Fruit fly (Drosophila melanogaster) whole organism, embryonic: ENCODE measurements around the gene Mdh2.

ENCODE experiments used
- Antp ChIP-seq: fragments of 200-800 bp; sonication (Bioruptor generic); optimal IDR thresholded peaks from 3 replicates; lab custom pipeline; 2016; ENCODE audit warnings: missing biosample characterization, missing genetic modification characterization
- Bdp1 ChIP-seq: fragments of 200-800 bp; sonication (Bioruptor generic); optimal IDR thresholded peaks from 3 replicates; lab custom pipeline; 2016; ENCODE audit warnings: missing biosample characterization, missing genetic modification characterization
- C15 ChIP-seq: fragments of 200-800 bp; sonication (Bioruptor generic); IDR thresholded peaks from 3 replicates; pipeline ENCODE4 v1.3.6; 2022; ENCODE audit warnings: missing biosample characterization, missing genetic modification characterization
- CG1024 ChIP-seq: fragments of 200-800 bp; sonication (Bioruptor generic); IDR thresholded peaks from 2 replicates; pipeline ENCODE4 v1.3.6; 2022; ENCODE audit warnings: missing biosample characterization, missing genetic modification characterization
- CG13287 ChIP-seq: fragments of 200-800 bp; sonication (Bioruptor generic); IDR thresholded peaks from 2 replicates; pipeline ENCODE4 v1.3.6; 2022; ENCODE audit warnings: missing biosample characterization, missing genetic modification characterization; ENCODE audit not compliant: partially characterized antibody
- CG14441 ChIP-seq: fragments of 200-800 bp; sonication (Bioruptor generic); IDR thresholded peaks from 2 replicates; pipeline ENCODE4 v1.3.6; 2022; ENCODE audit warnings: missing biosample characterization, missing genetic modification characterization
- CG1602 ChIP-seq: fragments of 200-800 bp; sonication (Bioruptor generic); optimal IDR thresholded peaks from 3 replicates; lab custom pipeline; 2016; ENCODE audit warnings: missing biosample characterization, missing genetic modification characterization
- CG1647 ChIP-seq: fragments of 200-800 bp; sonication (Bioruptor generic); optimal IDR thresholded peaks from 3 replicates; lab custom pipeline; 2016; ENCODE audit warnings: missing biosample characterization, missing genetic modification characterization
- CG17829 ChIP-seq: fragments of 200-800 bp; optimal IDR thresholded peaks from 2 replicates; lab custom pipeline; 2019; ENCODE audit warnings: missing biosample characterization, mild to moderate bottlenecking, missing genetic modification characterization, moderate library complexity
- CG2678 ChIP-seq: fragments of 200-800 bp; sonication (Bioruptor generic); optimal IDR thresholded peaks from 3 replicates; lab custom pipeline; 2019; ENCODE audit warnings: missing biosample characterization, mild to moderate bottlenecking, missing genetic modification characterization, moderate library complexity
- CG30403 ChIP-seq: fragments of 200-800 bp; sonication (Bioruptor generic); optimal IDR thresholded peaks from 3 replicates; lab custom pipeline; 2016; ENCODE audit warnings: missing biosample characterization, missing genetic modification characterization
- CG30431 ChIP-seq: fragments of 200-800 bp; sonication (Bioruptor generic); optimal IDR thresholded peaks from 2 replicates; lab custom pipeline; 2017; ENCODE audit warnings: missing biosample characterization, missing genetic modification characterization
- CG3065 ChIP-seq: fragments of 200-800 bp; sonication (Bioruptor generic); optimal IDR thresholded peaks from 2 replicates; lab custom pipeline; 2016; ENCODE audit warnings: missing biosample characterization, missing genetic modification characterization
- CG31224 ChIP-seq: fragments of 200-800 bp; sonication (Bioruptor generic); IDR thresholded peaks from 2 replicates; pipeline ENCODE4 v1.3.6; 2022; ENCODE audit warnings: missing biosample characterization, missing genetic modification characterization
- CG31365 ChIP-seq: fragments of 200-800 bp; sonication (Bioruptor generic); optimal IDR thresholded peaks from 2 replicates; lab custom pipeline; 2018; ENCODE audit warnings: missing biosample characterization, mild to moderate bottlenecking, missing genetic modification characterization
- CG34376 ChIP-seq: fragments of 200-800 bp; sonication (Bioruptor generic); optimal IDR thresholded peaks from 2 replicates; lab custom pipeline; 2018; ENCODE audit warnings: missing biosample characterization, mild to moderate bottlenecking, missing genetic modification characterization
- CG4328 ChIP-seq: fragments of 200-800 bp; sonication (Bioruptor generic); optimal IDR thresholded peaks from 3 replicates; lab custom pipeline; 2017; ENCODE audit warnings: missing biosample characterization, missing genetic modification reagents, missing genetic modification characterization
- CG4360 ChIP-seq: fragments of 200-800 bp; sonication (Bioruptor generic); IDR thresholded peaks from 2 replicates; pipeline ENCODE4 v1.3.6; 2022; ENCODE audit warnings: missing biosample characterization, missing genetic modification characterization
- CG4707 ChIP-seq: fragments of 200-800 bp; sonication (Bioruptor generic); optimal IDR thresholded peaks from 2 replicates; lab custom pipeline; 2018; ENCODE audit warnings: missing biosample characterization, mild to moderate bottlenecking, missing genetic modification characterization, moderate library complexity
- CG5245 ChIP-seq: fragments of 200-800 bp; sonication (Bioruptor generic); optimal IDR thresholded peaks from 3 replicates; lab custom pipeline; 2016; ENCODE audit warnings: missing biosample characterization, missing genetic modification characterization
- CG6813 ChIP-seq: fragments of 200-800 bp; sonication (Bioruptor generic); optimal IDR thresholded peaks from 2 replicates; lab custom pipeline; 2017; ENCODE audit warnings: missing biosample characterization, missing genetic modification characterization, mild to moderate bottlenecking, moderate library complexity, missing genetic modification reagents
- CG8089 ChIP-seq: fragments of 200-800 bp; sonication (Bioruptor generic); optimal IDR thresholded peaks from 3 replicates; lab custom pipeline; 2016; ENCODE audit warnings: missing biosample characterization, missing genetic modification characterization
- CG8290 ChIP-seq, 3 experiments: fragments of 200-800 bp; sonication (Bioruptor generic); optimal IDR thresholded peaks; 2 replicates each; lab custom pipeline; 2016 to 2019; ENCODE audit warnings: missing biosample characterization in 3 of 3, missing genetic modification characterization in 3 of 3, mild to moderate bottlenecking in 2 of 3, moderate library complexity in 1 of 3
- CHES-1-like ChIP-seq: fragments of 200-800 bp; sonication (Bioruptor generic); optimal IDR thresholded peaks from 2 replicates; lab custom pipeline; 2016; ENCODE audit warnings: missing biosample characterization, missing genetic modification characterization
- Dip2 ChIP-seq: fragments of 200-800 bp; sonication (Bioruptor generic); IDR thresholded peaks from 2 replicates; pipeline ENCODE4 v1.3.6; 2022; ENCODE audit warnings: missing biosample characterization, missing genetic modification characterization
- Doc3 ChIP-seq: fragments of 200-800 bp; sonication (Bioruptor generic); IDR thresholded peaks from 3 replicates; pipeline ENCODE4 v1.3.6; 2022; ENCODE audit warnings: missing biosample characterization, missing genetic modification characterization; ENCODE audit not compliant: partially characterized antibody
- HmgD ChIP-seq: fragments of 200-800 bp; sonication (Bioruptor generic); optimal IDR thresholded peaks from 3 replicates; lab custom pipeline; 2016; ENCODE audit warnings: missing biosample characterization, missing genetic modification characterization
- Kr ChIP-seq: fragments of 200-800 bp; sonication (Bioruptor generic); optimal IDR thresholded peaks from 2 replicates; lab custom pipeline; 2017; ENCODE audit warnings: missing biosample characterization, mild to moderate bottlenecking, missing genetic modification characterization
- PHDP ChIP-seq: fragments of 200-800 bp; sonication (Bioruptor generic); optimal IDR thresholded peaks from 3 replicates; lab custom pipeline; 2018; ENCODE audit warnings: missing biosample characterization, mild to moderate bottlenecking, missing genetic modification characterization, moderate library complexity
- Poxn ChIP-seq: fragments of 200-800 bp; sonication (Bioruptor generic); IDR thresholded peaks from 2 replicates; pipeline ENCODE4 v1.3.6; 2022; ENCODE audit warnings: missing biosample characterization, missing genetic modification characterization
- Sin3A ChIP-seq: fragments of >200 bp; optimal IDR thresholded peaks from 2 replicates; lab custom pipeline; 2018
- Sox100B ChIP-seq: fragments of 200-800 bp; sonication (Bioruptor generic); optimal IDR thresholded peaks from 3 replicates; lab custom pipeline; 2018; ENCODE audit warnings: missing biosample characterization, mild to moderate bottlenecking, missing genetic modification characterization
- Sry-β ChIP-seq: fragments of 200-800 bp; sonication (Bioruptor generic); optimal IDR thresholded peaks from 2 replicates; lab custom pipeline; 2018; ENCODE audit warnings: missing biosample characterization, mild to moderate bottlenecking, missing genetic modification characterization, moderate library complexity
- Taf1 ChIP-seq: fragments of 200-800 bp; sonication (Bioruptor generic); IDR thresholded peaks from 2 replicates; pipeline ENCODE4 v1.3.6; 2022; ENCODE audit warnings: missing biosample characterization, missing genetic modification characterization
- Trl ChIP-seq, 3 experiments: fragments of >200 bp in 2 of 3; fragments of 200-800 bp in 1 of 3; sonication (Bioruptor generic) in 1 of 3; optimal IDR thresholded peaks; 2 replicates in 1 of 3; 3 replicates in 2 of 3; lab custom pipeline; 2016 to 2017; ENCODE audit warnings: missing biosample characterization in 1 of 3, missing genetic modification characterization in 1 of 3
- Usf ChIP-seq: fragments of 200-800 bp; sonication (Bioruptor generic); optimal IDR thresholded peaks from 2 replicates; lab custom pipeline; 2017; ENCODE audit warnings: missing genotype, missing biosample characterization, missing genetic modification characterization
- ab ChIP-seq: fragments of 200-800 bp; sonication (Bioruptor generic); optimal IDR thresholded peaks from 2 replicates; lab custom pipeline; 2016; ENCODE audit warnings: missing biosample characterization, missing genetic modification characterization
- al ChIP-seq: fragments of 200-800 bp; sonication (Bioruptor generic); IDR thresholded peaks from 2 replicates; pipeline ENCODE4 v1.3.6; 2022; ENCODE audit warnings: missing biosample characterization, missing genetic modification characterization
- aop ChIP-seq: fragments of 200-800 bp; sonication (Bioruptor generic); IDR thresholded peaks from 2 replicates; pipeline ENCODE4 v1.3.6; 2022; ENCODE audit warnings: missing biosample characterization, missing genetic modification characterization
- cad ChIP-seq: fragments of >200 bp; optimal IDR thresholded peaks from 2 replicates; lab custom pipeline; 2017; ENCODE audit warnings: missing biosample characterization, missing genetic modification characterization
- da ChIP-seq: fragments of 200-800 bp; sonication (Bioruptor generic); optimal IDR thresholded peaks from 2 replicates; lab custom pipeline; 2016; ENCODE audit warnings: missing biosample characterization, missing genetic modification characterization
- disco-r ChIP-seq: fragments of 200-800 bp; sonication (Bioruptor generic); optimal IDR thresholded peaks from 2 replicates; lab custom pipeline; 2016; ENCODE audit warnings: missing biosample characterization, missing genetic modification characterization
- emc ChIP-seq: fragments of 200-800 bp; sonication (Bioruptor generic); optimal IDR thresholded peaks from 2 replicates; lab custom pipeline; 2016; ENCODE audit warnings: missing biosample characterization, missing genetic modification characterization
- en ChIP-seq: fragments of 200-800 bp; sonication (Bioruptor generic); optimal IDR thresholded peaks from 2 replicates; lab custom pipeline; 2016; ENCODE audit warnings: missing biosample characterization, missing genetic modification characterization
- ewg ChIP-seq: fragments of 200-800 bp; sonication (Bioruptor generic); optimal IDR thresholded peaks from 3 replicates; lab custom pipeline; 2017; ENCODE audit warnings: mild to moderate bottlenecking, missing biosample characterization, missing genetic modification reagents, missing genetic modification characterization
- jigr1 ChIP-seq: fragments of 200-800 bp; sonication (Bioruptor generic); IDR thresholded peaks from 3 replicates; pipeline ENCODE4 v1.3.6; 2022; ENCODE audit warnings: missing biosample characterization, missing genetic modification characterization
- nmo ChIP-seq: fragments of 200-800 bp; sonication (Bioruptor generic); optimal IDR thresholded peaks from 2 replicates; lab custom pipeline; 2018; ENCODE audit warnings: missing biosample characterization, mild to moderate bottlenecking, missing genetic modification characterization, moderate library complexity
- tgo ChIP-seq: fragments of 200-800 bp; sonication (Bioruptor generic); IDR thresholded peaks from 3 replicates; pipeline ENCODE4 v1.3.6; 2022; ENCODE audit warnings: missing biosample characterization, missing genetic modification characterization
- usp ChIP-seq: fragments of >200 bp; optimal IDR thresholded peaks from 2 replicates; lab custom pipeline; 2017; ENCODE audit warnings: missing biosample characterization, missing genetic modification characterization
- wor ChIP-seq: fragments of 200-800 bp; sonication (Bioruptor generic); IDR thresholded peaks from 2 replicates; pipeline ENCODE4 v1.3.6; 2022; ENCODE audit warnings: missing biosample characterization, missing genetic modification characterization
- zfh1 ChIP-seq: fragments of 200-800 bp; sonication (Bioruptor generic); IDR thresholded peaks from 3 replicates; pipeline ENCODE4 v1.3.6; 2022; ENCODE audit warnings: missing biosample characterization, missing genetic modification characterization

The Mdh2 gene

dm6 chr3R:18220211-18220749 lies 5.9 kb upstream of the Mdh2 start, which contains the start of the genes CG7988 and CG7183:
TSS of gene CG7988 (plus strand) at chr3R:18220526.
TSS of gene CG7183 (minus strand) at chr3R:18220699.
- peak; percentile 89 for TF ChIP-seq CG4707 (GFP tag; lab: Kevin White, UChicago)
- peak; percentile 95 for TF ChIP-seq CG31224 (GFP tag; lab: Robert Waterston, UW)
- peak; percentile 14 for TF ChIP-seq Sin3A (lab: Kevin White, UChicago)
- TF ChIP-seq CG17829, result peak; percentile 99
- TF ChIP-seq HmgD (GFP tag; lab: Kevin White, UChicago), result peak; percentile 31
- no peak for TF ChIP-seq usp
- TF ChIP-seq CG4328 (GFP tag; lab: Kevin White, UChicago), result peak; percentile 87
- peak; percentile 95 for TF ChIP-seq disco-r
- peak; percentile 97 for TF ChIP-seq wor (GFP tag; lab: Robert Waterston, UW)
- TF ChIP-seq tgo (GFP tag; lab: Robert Waterston, UW), result peak; percentile 99
- TF ChIP-seq CG8290 (GFP tag; optimal IDR thresholded peaks at IDR 0.05; lab: Kevin White, UChicago), result peak; percentile 98
- TF ChIP-seq CG8290 (tag; optimal IDR thresholded peaks at IDR 0.05; lab: Kevin White, UChicago), result peak in 1 of 2 experiments; percentile 83
- TF ChIP-seq Poxn (GFP tag; lab: Robert Waterston, UW), result peak; percentile 92
- peak; percentile 98 for TF ChIP-seq CG14441 (GFP tag; lab: Robert Waterston, UW)
- TF ChIP-seq Sox100B (GFP tag; lab: Kevin White, UChicago), result peak; percentile 97
- TF ChIP-seq CHES-1-like, result peak; percentile 93
- peak; percentile 87 for TF ChIP-seq Bdp1
- peak; percentile 48; the same call in 1 of the 2 replicates for TF ChIP-seq CG13287 (GFP tag; lab: Robert Waterston, UW)
- peak; percentile 87 for TF ChIP-seq CG4360 (GFP tag; lab: Robert Waterston, UW)
- peak; percentile 84 for TF ChIP-seq CG6813 (GFP tag; lab: Kevin White, UChicago)
- TF ChIP-seq ab, result peak; percentile 62
- TF ChIP-seq cad (GFP tag; lab: Kevin White, UChicago), result no peak
- TF ChIP-seq Sry-β (GFP tag; lab: Kevin White, UChicago), result peak; percentile 65
- peak; percentile 95 for TF ChIP-seq jigr1 (GFP tag; lab: Robert Waterston, UW)
- peak; percentile 94 for TF ChIP-seq CG5245
- peak; percentile 94 for TF ChIP-seq Usf (GFP tag; lab: Kevin White, UChicago)
- peak; percentile 99 for TF ChIP-seq CG1602 (GFP tag; lab: Kevin White, UChicago)
- TF ChIP-seq Kr (GFP tag; lab: Kevin White, UChicago), result peak; percentile 41
- peak; percentile 65 for TF ChIP-seq Dip2 (GFP tag; lab: Robert Waterston, UW)
- peak; percentile 88 for TF ChIP-seq Antp
- TF ChIP-seq al (GFP tag; lab: Robert Waterston, UW), result peak; percentile 98
- TF ChIP-seq CG3065 (GFP tag; lab: Kevin White, UChicago), result peak; percentile 94
- TF ChIP-seq CG30431 (GFP tag; lab: Kevin White, UChicago), result peak; percentile 91
- TF ChIP-seq Doc3, result no peak
- TF ChIP-seq PHDP (tag; lab: Kevin White, UChicago), result peak; percentile 98
- TF ChIP-seq CG31365 (tag; lab: Kevin White, UChicago), result peak; percentile 60
- peak; percentile 94 for TF ChIP-seq CG1024 (GFP tag; lab: Robert Waterston, UW)
- TF ChIP-seq da (GFP tag; lab: Kevin White, UChicago), result peak; percentile 83
- no peak for TF ChIP-seq Trl (optimal IDR thresholded peaks at IDR 0.05; lab: Kevin White, UChicago)
- peak; percentile 95 for TF ChIP-seq Trl (GFP tag; optimal IDR thresholded peaks at IDR 0.05; lab: Kevin White, UChicago)
- TF ChIP-seq zfh1 (GFP tag; lab: Robert Waterston, UW), result peak; percentile 99
- peak; percentile 99 for TF ChIP-seq nmo (GFP tag; lab: Kevin White, UChicago)
- TF ChIP-seq emc (GFP tag; lab: Kevin White, UChicago), result peak; percentile 83
- TF ChIP-seq C15 (GFP tag; lab: Robert Waterston, UW), result peak; percentile 96
- TF ChIP-seq Taf1, result peak; percentile 92
- TF ChIP-seq ewg, result peak; percentile 95
- peak; percentile 88 for TF ChIP-seq CG34376 (GFP tag; lab: Kevin White, UChicago)
- TF ChIP-seq CG1647, result peak; percentile 85
- peak; percentile 85 for TF ChIP-seq en
- peak; percentile 99 for TF ChIP-seq CG30403
- peak; percentile 87 for TF ChIP-seq aop (GFP tag; lab: Robert Waterston, UW)
- TF ChIP-seq CG8089 (GFP tag; lab: Kevin White, UChicago), result peak; percentile 94
- TF ChIP-seq CG2678 (tag; lab: Kevin White, UChicago), result peak; percentile 98
